Fruit fly (Drosophila melanogaster) whole organism, pupa: Measurements from ENCODE around the gene Cyp4ae1.

Experiments used
- CG13204 ChIP-seq: fragments of 200-800 bp; sonication (Bioruptor generic); optimal IDR thresholded peaks from 2 replicates; lab custom pipeline; 2018; ENCODE audit warnings: missing biosample characterization, mild to moderate bottlenecking, missing genetic modification characterization, moderate library complexity
- CG14655 ChIP-seq: fragments of 200-800 bp; sonication (Bioruptor generic); optimal IDR thresholded peaks from 3 replicates; lab custom pipeline; 2017; ENCODE audit warnings: mild to moderate bottlenecking, missing biosample characterization, missing genetic modification reagents, missing genetic modification characterization
- CG17806 ChIP-seq: fragments of 200-800 bp; sonication (Bioruptor generic); optimal IDR thresholded peaks from 2 replicates; lab custom pipeline; 2018; ENCODE audit warnings: missing biosample characterization, mild to moderate bottlenecking, missing genetic modification characterization, moderate library complexity
- CG32121 ChIP-seq: fragments of 200-800 bp; sonication (Bioruptor generic); IDR thresholded peaks from 2 replicates; pipeline ENCODE4 v1.3.6; 2022; ENCODE audit warnings: missing biosample characterization, missing genetic modification characterization
- CG4496 ChIP-seq: fragments of 200-800 bp; sonication (Bioruptor generic); IDR thresholded peaks from 3 replicates; pipeline ENCODE4 v1.3.6; 2022; ENCODE audit warnings: missing biosample characterization, missing genetic modification characterization
- CG8159 ChIP-seq: fragments of 200-800 bp; sonication (Bioruptor generic); optimal IDR thresholded peaks from 3 replicates; lab custom pipeline; 2018; ENCODE audit warnings: missing biosample characterization, mild to moderate bottlenecking, missing genetic modification characterization, moderate library complexity
- EcR ChIP-seq: fragments of 200-800 bp; sonication (Bioruptor generic); optimal IDR thresholded peaks from 3 replicates; lab custom pipeline; 2019; ENCODE audit warnings: missing biosample characterization, missing genetic modification characterization, mild to moderate bottlenecking, moderate library complexity, missing genetic modification reagents
- Pif1B ChIP-seq: fragments of 200-800 bp; sonication (Bioruptor generic); optimal IDR thresholded peaks from 3 replicates; lab custom pipeline; 2016; ENCODE audit warnings: missing biosample characterization, missing genetic modification characterization
- Snoo ChIP-seq: fragments of 200-800 bp; sonication (Bioruptor generic); optimal IDR thresholded peaks from 3 replicates; lab custom pipeline; 2017; ENCODE audit warnings: missing biosample characterization, mild to moderate bottlenecking, missing genetic modification characterization, inconsistent platforms
- gl ChIP-seq: fragments of 200-800 bp; sonication (Bioruptor generic); optimal IDR thresholded peaks from 2 replicates; lab custom pipeline; 2018; ENCODE audit warnings: missing biosample characterization, mild to moderate bottlenecking, missing genetic modification characterization
- rn ChIP-seq: fragments of 200-800 bp; sonication (Bioruptor generic); IDR thresholded peaks from 2 replicates; pipeline ENCODE4 v1.3.6; 2022; ENCODE audit warnings: missing biosample characterization, missing genetic modification characterization

DNA sequence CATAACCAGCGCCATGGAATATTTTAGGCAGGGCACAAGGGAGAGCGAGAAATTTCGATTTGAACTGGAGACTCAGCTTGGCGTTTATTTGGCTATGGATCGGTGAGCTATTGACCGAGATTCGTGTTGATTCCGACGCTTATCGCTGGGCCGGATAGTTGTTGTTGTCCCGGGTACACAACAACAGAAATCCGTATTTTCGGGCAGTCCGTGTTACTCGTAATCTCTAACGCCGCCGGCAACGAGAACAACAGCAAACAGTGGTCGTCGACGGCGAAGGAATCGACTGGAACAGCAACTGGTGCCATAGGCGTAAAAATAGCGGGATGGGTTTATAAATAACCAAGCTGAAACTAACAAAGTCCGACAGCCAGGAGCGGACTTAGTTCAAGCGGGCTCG, 13.1 kb downstream of the Cyp4ae1 start:
- TF ChIP-seq CG4496 (GFP tag; lab: Robert Waterston, UW), result no peak
- TF ChIP-seq Snoo, result no peak
- TF ChIP-seq CG14655 (GFP tag; lab: Kevin White, UChicago), result no peak
- TF ChIP-seq CG8159 (tag; lab: Kevin White, UChicago), result no peak
- no peak for TF ChIP-seq EcR
- no peak for TF ChIP-seq CG32121 (GFP tag; lab: Robert Waterston, UW)
- no peak for TF ChIP-seq Pif1B (GFP tag; lab: Kevin White, UChicago)
- TF ChIP-seq gl, result no peak
- no peak for TF ChIP-seq rn (GFP tag; lab: Robert Waterston, UW)
- no peak for TF ChIP-seq CG17806 (tag; lab: Kevin White, UChicago)
- TF ChIP-seq CG13204, result no peak
